Fruit fly (Drosophila melanogaster): Measurements from ENCODE around the gene sloth2.

sloth2 gene

DNA sequence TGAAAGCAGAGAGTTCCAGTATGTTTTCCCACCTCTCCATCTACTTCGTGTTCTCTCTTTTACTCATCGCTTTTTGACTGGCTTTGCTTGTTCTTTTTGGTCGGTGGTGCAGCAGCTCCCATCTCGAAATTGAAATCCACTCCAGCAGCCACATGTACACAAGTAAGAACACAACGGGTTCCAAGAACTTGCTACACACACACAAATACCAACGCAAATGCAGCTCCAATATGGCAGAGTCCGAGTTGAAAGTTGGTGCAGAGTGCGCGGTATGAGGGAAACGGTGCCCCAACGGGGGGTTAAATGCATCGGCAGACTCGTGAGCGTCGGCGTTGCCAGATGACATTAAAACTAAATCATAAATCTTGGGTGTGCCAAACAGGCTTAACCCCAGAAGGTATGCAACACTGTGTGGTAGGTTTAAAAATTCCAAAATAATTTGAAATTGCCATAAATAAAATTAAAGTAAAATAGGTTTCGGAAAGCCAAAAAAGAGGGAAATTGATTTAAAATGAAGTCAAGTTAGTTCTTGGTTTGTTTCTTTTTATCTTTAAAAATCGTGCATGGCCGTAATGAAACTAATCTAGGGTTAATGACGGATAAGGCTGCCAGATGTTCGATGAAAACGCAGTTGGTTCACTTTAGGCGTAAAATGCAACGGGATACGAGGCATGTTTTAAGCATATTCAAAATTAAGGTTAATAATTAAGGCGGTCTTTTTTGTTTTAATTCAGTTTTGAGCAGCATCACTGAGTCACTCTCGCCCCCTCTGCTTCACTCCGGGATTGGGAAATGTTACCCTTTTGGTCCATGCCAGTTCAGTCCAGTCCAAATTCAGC lies 13.3 kb upstream of the sloth2 start (continued):
- TF ChIP-seq CG6765 (GFP tag; optimal IDR thresholded peaks at IDR 0.05) (no peak), CG7928 (GFP tag; optimal IDR thresholded peaks at IDR 0.05) (no peak), CG4424 (GFP tag; optimal IDR thresholded peaks at IDR 0.05) (peak; percentile 47), CG13287 (GFP tag; IDR thresholded peaks at IDR 0.05; ENCODE audit: partially characterized antibody) (no peak), Atf3 (GFP tag; optimal IDR thresholded peaks at IDR 0.05) (no peak), BEAF-32 (GFP tag; optimal IDR thresholded peaks at IDR 0.05) (peak; percentile 35), Atf6 (GFP tag; IDR thresholded peaks at IDR 0.05) (no peak), ERR (GFP tag; optimal IDR thresholded peaks at IDR 0.05) (no peak), cg (GFP tag; optimal IDR thresholded peaks at IDR 0.05) (peak; percentile 54), Xbp1 (GFP tag; optimal IDR thresholded peaks at IDR 0.05) (peak; percentile 13), chif (GFP tag; optimal IDR thresholded peaks at IDR 0.05) (peak in 1 of 2 experiments; percentile 29), Stat92E (GFP tag; optimal IDR thresholded peaks at IDR 0.05) (peak in 1 of 3 experiments; percentile 96), Ssrp (tag; optimal IDR thresholded peaks at IDR 0.05) (peak; percentile 35), CG4820 (GFP tag; optimal IDR thresholded peaks at IDR 0.05) (peak; percentile 0), bcd (GFP tag; optimal IDR thresholded peaks at IDR 0.05) (peak; percentile 19), Opbp (GFP tag; IDR thresholded peaks at IDR 0.05; ENCODE audit: partially characterized antibody) (no peak), oc (tag; optimal IDR thresholded peaks at IDR 0.05) (peak; percentile 12), Trl (optimal IDR thresholded peaks at IDR 0.05) (peak in 1 of 2 experiments; percentile 13), Trl (GFP tag; optimal IDR thresholded peaks at IDR 0.05) (no peak), tgo (GFP tag; IDR thresholded peaks at IDR 0.05) (no peak), CG33557 (GFP tag; optimal IDR thresholded peaks at IDR 0.05) (peak; percentile 38), CG18619 (GFP tag; optimal IDR thresholded peaks at IDR 0.05) (no peak), hth (optimal IDR thresholded peaks at IDR 0.05) (no peak), CG1602 (GFP tag; optimal IDR thresholded peaks at IDR 0.05) (peak; percentile 14), CG7556 (GFP tag; optimal IDR thresholded peaks at IDR 0.05) (peak; percentile 13), Sox100B (GFP tag; optimal IDR thresholded peaks at IDR 0.05) (peak; percentile 50), phol (tag; optimal IDR thresholded peaks at IDR 0.05) (peak; percentile 61), D19A (tag; optimal IDR thresholded peaks at IDR 0.05) (peak; percentile 12), CG18262 (tag; optimal IDR thresholded peaks at IDR 0.05) (peak; percentile 77), CG13424 (tag; optimal IDR thresholded peaks at IDR 0.05) (peak; percentile 35), chn (GFP tag; optimal IDR thresholded peaks at IDR 0.05) (peak; percentile 6), CG11093 (GFP tag; IDR thresholded peaks at IDR 0.05) (0 out of 3 replicates have a peak, but pooled peaks have one; percentile 38), peb (GFP tag; IDR thresholded peaks at IDR 0.05) (no peak), CG2712 (tag; optimal IDR thresholded peaks at IDR 0.05) (peak; percentile 47)

DNA sequence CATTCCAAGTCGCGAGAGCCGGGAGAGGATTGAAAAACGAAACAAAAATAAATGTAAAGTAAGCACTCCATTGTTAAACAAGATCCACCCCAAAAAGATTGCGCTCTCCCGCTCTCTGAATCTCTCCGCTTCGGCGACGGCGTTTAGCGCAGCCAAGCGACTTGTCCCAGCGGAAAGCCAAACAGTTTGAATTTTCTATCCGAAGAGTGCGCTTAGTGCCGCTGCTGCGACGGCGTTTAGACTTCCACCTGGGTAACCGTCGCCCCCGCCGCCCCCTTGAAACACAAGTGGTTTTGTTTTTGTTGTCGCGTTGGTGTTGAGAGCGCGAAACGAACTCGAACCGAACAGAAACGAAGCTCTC lies 12.7 kb upstream of the sloth2 start, which contains the start of gene Inx2:
TSS of gene Inx2 (plus strand) at position 181 of the 361 bp plus-strand sequence.
- no peak for TF ChIP-seq Ssrp (tag; optimal IDR thresholded peaks at IDR 0.05)
- TF ChIP-seq Sry-δ (GFP tag; optimal IDR thresholded peaks at IDR 0.05): no peak
- no peak for TF ChIP-seq H15 (GFP tag; IDR thresholded peaks at IDR 0.05)
- no peak for TF ChIP-seq CG9797 (GFP tag; optimal IDR thresholded peaks at IDR 0.05)
- no peak for TF ChIP-seq CG17186 (GFP tag; optimal IDR thresholded peaks at IDR 0.05)
- TF ChIP-seq ap (GFP tag; IDR thresholded peaks at IDR 0.05): no peak
- no peak for TF ChIP-seq CG18262 (tag; optimal IDR thresholded peaks at IDR 0.05)
- TF ChIP-seq Hey (tag; optimal IDR thresholded peaks at IDR 0.05): peak; percentile 66
- no peak for TF ChIP-seq sens-2 (GFP tag; IDR thresholded peaks at IDR 0.05)
- TF ChIP-seq CG6683 (GFP tag; optimal IDR thresholded peaks at IDR 0.05): no peak
- peak; percentile 25 for TF ChIP-seq PHDP (tag; optimal IDR thresholded peaks at IDR 0.05)
- TF ChIP-seq ase (GFP tag; IDR thresholded peaks at IDR 0.05): no peak
- peak; percentile 47 for TF ChIP-seq lilli (GFP tag; optimal IDR thresholded peaks at IDR 0.05)
- no peak for TF ChIP-seq run (tag; optimal IDR thresholded peaks at IDR 0.05)
- TF ChIP-seq CG11695 (GFP tag; IDR thresholded peaks at IDR 0.05): no peak
- no peak for TF ChIP-seq CG1529 (GFP tag; optimal IDR thresholded peaks at IDR 0.05)
- TF ChIP-seq CG3065 (GFP tag; optimal IDR thresholded peaks at IDR 0.05): no peak
- TF ChIP-seq CG6689 (GFP tag; IDR thresholded peaks at IDR 0.05): no peak
- no peak for TF ChIP-seq fd3F (GFP tag; optimal IDR thresholded peaks at IDR 0.05)
